Fruit fly (Drosophila melanogaster): ENCODE results near the gene Dysb.

- no peak for TF ChIP-seq CG8478 (optimal IDR thresholded peaks at IDR 0.05)
- no peak for TF ChIP-seq CTCF (optimal IDR thresholded peaks at IDR 0.05)
Measured at dm6 chr3L:18863327-18863726, 4.2 kb upstream of the Dysb start, which contains the start of gene CG6865.
